Worm (Caenorhabditis elegans): ENCODE results near the gene mob-4.

DNA sequence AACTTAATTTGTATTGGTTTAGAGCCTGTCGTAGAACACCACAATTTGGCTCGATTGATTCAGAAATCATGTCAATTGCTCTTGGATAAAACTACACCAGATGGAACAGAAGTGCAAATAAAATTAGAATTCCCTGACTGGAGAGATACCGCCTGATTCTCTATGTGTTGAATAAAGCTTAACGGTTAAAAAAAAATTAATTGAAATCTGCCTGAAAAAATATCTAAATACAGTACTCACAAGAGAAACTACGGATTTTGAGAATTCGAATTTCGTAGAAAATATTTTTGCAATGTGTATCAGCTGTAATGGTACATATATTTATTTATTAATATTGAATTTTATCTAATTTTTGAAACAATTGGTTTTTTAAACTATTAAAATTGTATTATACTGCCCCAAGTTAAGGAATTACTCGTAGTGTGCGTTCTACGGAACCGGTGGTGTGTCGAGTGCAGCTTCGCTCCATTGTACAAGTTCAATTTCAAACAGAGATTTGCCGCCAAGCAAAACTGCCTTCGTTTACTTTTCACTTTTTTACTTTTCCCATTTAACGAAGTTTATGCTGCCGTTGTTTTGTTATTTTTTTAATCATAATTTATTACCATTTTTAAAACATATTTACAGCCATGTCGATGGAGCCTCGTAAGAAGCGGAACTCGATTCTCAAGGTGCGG, 25.2 kb downstream of the mob-4 start, which contains the start of gene knl-1:
- peak; percentile 83 for TF ChIP-seq lin-13 (tag; optimal IDR thresholded peaks at IDR 0.05)
- TF ChIP-seq lsy-2 (tag; optimal IDR thresholded peaks at IDR 0.05) = peak; percentile 80
- TF ChIP-seq snpc-4 (tag; optimal IDR thresholded peaks at IDR 0.05) = no peak
- no peak for TF ChIP-seq elt-3 (tag; optimal IDR thresholded peaks at IDR 0.05)
- TF ChIP-seq nhr-76 (tag; optimal IDR thresholded peaks at IDR 0.05) = no peak
- TF ChIP-seq mep-1 (tag; optimal IDR thresholded peaks at IDR 0.05) = peak; percentile 68
